Worm (Caenorhabditis elegans): ENCODE results near the gene ZK757.2.

Gene ZK757.2

DNA sequence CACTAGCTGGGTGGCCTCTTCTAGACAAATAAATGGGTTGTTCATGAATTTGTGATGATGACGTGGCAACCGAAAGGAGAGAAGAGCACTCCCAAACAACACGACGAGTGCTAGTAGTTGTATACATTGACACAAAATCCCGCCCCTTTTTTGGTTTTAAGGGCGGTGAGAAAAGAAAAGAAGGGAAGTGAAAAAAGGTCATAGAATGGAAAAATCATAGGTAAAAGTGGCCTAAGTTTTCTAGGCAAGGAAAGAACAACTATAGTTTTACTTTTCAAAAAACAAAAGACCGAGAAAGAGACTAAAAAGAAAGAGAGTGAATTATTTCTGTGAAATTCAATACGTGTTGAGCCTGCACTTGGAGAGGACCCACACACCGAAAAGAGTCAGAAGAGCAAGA, at the start of gene ZK757.2:
Gene ZK757.2, minus strand, starts transcription at position 101 of the 400 bp plus-strand sequence.
- no peak for TF ChIP-seq fos-1 (tag; optimal IDR thresholded peaks at IDR 0.05)
- no peak for TF ChIP-seq lsy-12 (tag; optimal IDR thresholded peaks at IDR 0.05)
- TF ChIP-seq snpc-4 (tag; optimal IDR thresholded peaks at IDR 0.05), result no peak
- TF ChIP-seq fkh-2 (tag; optimal IDR thresholded peaks at IDR 0.05), result no peak
- no peak for TF ChIP-seq lin-39 (tag; optimal IDR thresholded peaks at IDR 0.05)
- TF ChIP-seq ama-1 (optimal IDR thresholded peaks at IDR 0.05), result no peak
- no peak for TF ChIP-seq pqm-1 (tag; optimal IDR thresholded peaks at IDR 0.05)
- no peak for TF ChIP-seq eor-1 (tag; optimal IDR thresholded peaks at IDR 0.05)
- TF ChIP-seq nhr-76 (tag; optimal IDR thresholded peaks at IDR 0.05), result no peak
- TF ChIP-seq skn-1 (tag; optimal IDR thresholded peaks at IDR 0.05), result no peak
- TF ChIP-seq ztf-11 (tag; optimal IDR thresholded peaks at IDR 0.05), result no peak
- TF ChIP-seq zag-1 (tag; optimal IDR thresholded peaks at IDR 0.05), result no peak
- TF ChIP-seq ceh-82 (tag; optimal IDR thresholded peaks at IDR 0.05), result no peak
- no peak for TF ChIP-seq elt-1 (tag; optimal IDR thresholded peaks at IDR 0.05)
- no peak for TF ChIP-seq nhr-28 (tag; optimal IDR thresholded peaks at IDR 0.05)
- TF ChIP-seq mml-1 (tag; optimal IDR thresholded peaks at IDR 0.05), result no peak
- TF ChIP-seq nhr-67 (tag; optimal IDR thresholded peaks at IDR 0.05), result no peak
- TF ChIP-seq nhr-12 (tag; optimal IDR thresholded peaks at IDR 0.05), result no peak

DNA sequence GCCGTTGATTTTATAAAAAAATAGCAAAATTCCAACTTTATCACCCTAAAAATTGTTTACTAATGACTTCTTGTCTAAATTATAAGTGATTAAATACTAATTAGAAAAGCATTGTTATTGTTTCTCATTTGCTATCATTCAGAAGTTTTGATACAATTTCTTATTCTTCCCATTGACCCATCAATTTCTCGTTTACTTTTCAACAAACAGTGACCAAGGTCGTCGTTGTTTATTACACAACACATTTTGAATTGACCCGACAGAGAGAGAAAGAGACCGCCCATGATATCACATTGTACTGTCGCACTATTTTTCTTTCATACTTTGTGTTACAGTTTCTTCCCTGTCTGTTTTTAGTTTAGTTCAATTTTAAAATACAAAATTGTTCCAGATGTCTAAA, 48.6 kb upstream of the ZK757.2 start, which contains the start of gene ttr-2:
Gene ttr-2, plus strand, starts transcription at position 392 of the 400 bp plus-strand sequence.
- peak; percentile 24 for TF ChIP-seq nhr-25 (tag; optimal IDR thresholded peaks at IDR 0.05)
- TF ChIP-seq nhr-23 (tag; optimal IDR thresholded peaks at IDR 0.05), result peak; percentile 3
- no peak for TF ChIP-seq mml-1 (tag; optimal IDR thresholded peaks at IDR 0.05)

DNA sequence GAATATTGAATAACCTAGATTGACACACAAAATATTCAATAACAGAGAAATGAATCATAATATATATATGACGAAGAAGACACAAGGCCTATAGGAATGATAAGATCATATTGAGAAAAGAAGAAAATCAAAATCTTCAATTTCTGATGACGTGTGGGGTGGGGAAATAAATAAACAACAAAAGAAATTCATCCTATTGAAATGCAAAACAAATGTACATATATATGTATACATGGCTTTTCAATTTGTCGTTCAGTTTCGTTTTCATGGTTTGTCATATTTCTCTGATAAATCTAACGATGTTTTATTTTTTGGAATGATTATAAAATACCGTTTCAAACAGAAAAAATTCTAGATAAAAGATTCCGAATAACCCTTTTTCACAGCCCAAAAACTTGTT, 47.9 kb upstream of the ZK757.2 start, which contains the start of gene ttr-3:
Gene ttr-3, minus strand, starts transcription at position 101 of the 400 bp plus-strand sequence.
- TF ChIP-seq ceh-9 (tag; optimal IDR thresholded peaks at IDR 0.05), result no peak
- TF ChIP-seq nhr-76 (tag; optimal IDR thresholded peaks at IDR 0.05), result no peak
- TF ChIP-seq nhr-23 (tag; optimal IDR thresholded peaks at IDR 0.05), result no peak
- TF ChIP-seq nfya-1 (tag; optimal IDR thresholded peaks at IDR 0.05; ENCODE audit: insufficient read depth), result no peak
- TF ChIP-seq ceh-16 (tag; optimal IDR thresholded peaks at IDR 0.05), result no peak
- no peak for TF ChIP-seq jun-1 (tag; optimal IDR thresholded peaks at IDR 0.05)
- no peak for TF ChIP-seq pqm-1 (tag; optimal IDR thresholded peaks at IDR 0.05)
- no peak for TF ChIP-seq eor-1 (tag; optimal IDR thresholded peaks at IDR 0.05)
- TF ChIP-seq lin-39 (tag; optimal IDR thresholded peaks at IDR 0.05), result no peak
- no peak for TF ChIP-seq nhr-28 (tag; optimal IDR thresholded peaks at IDR 0.05)
- TF ChIP-seq elt-2 (tag; optimal IDR thresholded peaks at IDR 0.05), result no peak
- no peak for TF ChIP-seq nhr-43 (tag; optimal IDR thresholded peaks at IDR 0.05; ENCODE audit: poor library complexity, severe bottlenecking)
- TF ChIP-seq nhr-67 (tag; optimal IDR thresholded peaks at IDR 0.05), result no peak
- TF ChIP-seq egl-5 (tag; optimal IDR thresholded peaks at IDR 0.05), result no peak
- no peak for TF ChIP-seq elt-3 (tag; optimal IDR thresholded peaks at IDR 0.05)
- no peak for TF ChIP-seq ceh-82 (tag; optimal IDR thresholded peaks at IDR 0.05)
- TF ChIP-seq ceh-28 (tag; optimal IDR thresholded peaks at IDR 0.05), result no peak
- TF ChIP-seq egl-27 (tag; optimal IDR thresholded peaks at IDR 0.05), result no peak
- no peak for TF ChIP-seq R02D3.7 (tag; optimal IDR thresholded peaks at IDR 0.05)
- no peak for TF ChIP-seq snpc-4 (tag; optimal IDR thresholded peaks at IDR 0.05)

DNA sequence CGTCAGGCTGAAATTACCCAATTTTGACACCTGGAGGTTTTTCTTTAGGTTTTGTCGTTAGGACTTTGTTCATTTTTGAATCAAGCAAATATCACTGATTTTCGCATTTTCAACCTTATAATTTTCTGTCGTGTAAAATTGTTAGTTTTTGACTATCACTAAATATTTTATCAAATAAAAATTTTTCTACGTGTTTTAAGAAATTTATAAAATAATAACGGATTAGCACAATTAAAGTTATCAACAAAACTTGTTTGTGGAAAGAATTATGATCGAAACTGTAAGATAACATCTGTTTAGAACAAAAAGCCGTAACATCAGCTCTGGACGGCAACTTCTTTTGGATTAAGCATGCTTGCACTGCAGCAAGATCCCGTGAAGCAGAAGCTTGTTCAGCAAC, 44.1 kb upstream of the ZK757.2 start, which contains the start of gene cbp-2:
Gene cbp-2, plus strand, starts transcription at position 301 of the 400 bp plus-strand sequence.
- no peak for TF ChIP-seq sea-2 (GFP tag; optimal IDR thresholded peaks at IDR 0.05)
- no peak for TF ChIP-seq nfya-1 (tag; optimal IDR thresholded peaks at IDR 0.05; ENCODE audit: insufficient read depth)
- TF ChIP-seq lin-39 (tag; optimal IDR thresholded peaks at IDR 0.05), result no peak
- no peak for TF ChIP-seq pha-4 (tag; optimal IDR thresholded peaks at IDR 0.05)
- no peak for TF ChIP-seq nhr-76 (tag; optimal IDR thresholded peaks at IDR 0.05)
- TF ChIP-seq aly-2 (tag; optimal IDR thresholded peaks at IDR 0.05), result no peak
- TF ChIP-seq unc-39 (tag; optimal IDR thresholded peaks at IDR 0.05), result no peak
- no peak for TF ChIP-seq ceh-16 (tag; optimal IDR thresholded peaks at IDR 0.05)
- TF ChIP-seq snpc-4 (tag; optimal IDR thresholded peaks at IDR 0.05), result no peak
- no peak for TF ChIP-seq tbx-2 (tag; optimal IDR thresholded peaks at IDR 0.05)
- no peak for TF ChIP-seq elt-1 (tag; optimal IDR thresholded peaks at IDR 0.05)
- TF ChIP-seq nhr-12 (tag; optimal IDR thresholded peaks at IDR 0.05), result no peak
- no peak for TF ChIP-seq fkh-2 (tag; optimal IDR thresholded peaks at IDR 0.05)
- no peak for TF ChIP-seq ztf-11 (tag; optimal IDR thresholded peaks at IDR 0.05)
- TF ChIP-seq ceh-82 (tag; optimal IDR thresholded peaks at IDR 0.05), result no peak
- TF ChIP-seq R02D3.7 (tag; optimal IDR thresholded peaks at IDR 0.05), result no peak
- no peak for TF ChIP-seq ceh-28 (tag; optimal IDR thresholded peaks at IDR 0.05)
- TF ChIP-seq nhr-77 (tag; optimal IDR thresholded peaks at IDR 0.05), result no peak
- TF ChIP-seq skn-1 (tag; optimal IDR thresholded peaks at IDR 0.05), result no peak

Data from whole organism, L3 larva.